Fruit fly (Drosophila melanogaster) whole organism, adult: ENCODE measurements around the gene Sfp24Ba.

Experiments used
- CG12768 ChIP-seq: fragments of 200-800 bp; sonication (Bioruptor generic); optimal IDR thresholded peaks from 2 replicates; lab custom pipeline; 2017; ENCODE audit warnings: missing biosample characterization, missing genetic modification characterization, mild to moderate bottlenecking, moderate library complexity, missing genetic modification reagents
- CG14711 ChIP-seq: fragments of 200-800 bp; sonication (Bioruptor generic); optimal IDR thresholded peaks from 2 replicates; lab custom pipeline; 2018; ENCODE audit warnings: missing biosample characterization, mild to moderate bottlenecking, missing genetic modification characterization, moderate library complexity
- CG33017 ChIP-seq: fragments of 200-800 bp; sonication (Bioruptor generic); optimal IDR thresholded peaks from 2 replicates; lab custom pipeline; 2018; ENCODE audit warnings: missing biosample characterization, mild to moderate bottlenecking, missing genetic modification characterization, moderate library complexity
- CG5204 ChIP-seq: fragments of 200-800 bp; sonication (Bioruptor generic); optimal IDR thresholded peaks from 2 replicates; lab custom pipeline; 2016; ENCODE audit warnings: missing biosample characterization, missing genetic modification characterization
- CG7101 ChIP-seq: fragments of 200-800 bp; sonication (Bioruptor generic); optimal IDR thresholded peaks from 2 replicates; lab custom pipeline; 2018; ENCODE audit warnings: missing biosample characterization, mild to moderate bottlenecking, missing genetic modification characterization, moderate library complexity
- Clk ChIP-seq: fragments of 200-800 bp; sonication (Bioruptor generic); optimal IDR thresholded peaks from 2 replicates; lab custom pipeline; 2017; ENCODE audit warnings: missing biosample characterization, missing genetic modification characterization
- bab1 ChIP-seq: fragments of 200-800 bp; sonication (Bioruptor generic); optimal IDR thresholded peaks from 3 replicates; lab custom pipeline; 2019; ENCODE audit warnings: missing biosample characterization, mild to moderate bottlenecking, missing genetic modification characterization, moderate library complexity
- cic ChIP-seq: fragments of 200-800 bp; sonication (Bioruptor generic); optimal IDR thresholded peaks from 2 replicates; lab custom pipeline; 2017; ENCODE audit warnings: missing biosample characterization, mild to moderate bottlenecking, missing genetic modification characterization, moderate library complexity
- cnc ChIP-seq, 2 experiments: fragments of >200 bp; optimal IDR thresholded peaks; 2 replicates each; lab custom pipeline; 2017
- kay ChIP-seq: fragments of 200-800 bp; sonication (Bioruptor generic); peaks from one replicate; lab custom pipeline; 2016; ENCODE audit warnings: missing biosample characterization, missing genetic modification characterization, borderline replicate concordance
- pad ChIP-seq: fragments of 200-800 bp; sonication (Bioruptor generic); optimal IDR thresholded peaks from 3 replicates; lab custom pipeline; 2017; ENCODE audit warnings: missing biosample characterization, missing genetic modification characterization, mild to moderate bottlenecking, moderate library complexity, missing genetic modification reagents
- tj ChIP-seq: fragments of 200-800 bp; sonication (Bioruptor generic); optimal IDR thresholded peaks from 3 replicates; lab custom pipeline; 2017; ENCODE audit warnings: missing biosample characterization, mild to moderate bottlenecking, missing genetic modification characterization, moderate library complexity
- toe ChIP-seq: fragments of 200-800 bp; sonication (Bioruptor generic); optimal IDR thresholded peaks from 2 replicates; lab custom pipeline; 2016; ENCODE audit warnings: missing biosample characterization, missing genetic modification characterization

- no peak for TF ChIP-seq bab1 (GFP tag; lab: Kevin White, UChicago)
- no peak for TF ChIP-seq CG7101
- no peak for TF ChIP-seq Clk
- no peak for TF ChIP-seq cnc (optimal IDR thresholded peaks at IDR 0.05; lab: Kevin White, UChicago)
- TF ChIP-seq CG33017 (tag; lab: Kevin White, UChicago), result no peak
- no peak for TF ChIP-seq toe (GFP tag; lab: Kevin White, UChicago)
- TF ChIP-seq CG14711 (tag; lab: Kevin White, UChicago), result no peak
- TF ChIP-seq kay (GFP tag; lab: Kevin White, UChicago), result no peak
- TF ChIP-seq cic, result no peak
- no peak for TF ChIP-seq pad (GFP tag; lab: Kevin White, UChicago)
- no peak for TF ChIP-seq CG5204
- no peak for TF ChIP-seq tj (GFP tag; lab: Kevin White, UChicago)
- no peak for TF ChIP-seq CG12768
Observed at dm6 chr2L:3699895-3700294, 31.5 kb upstream of the Sfp24Ba start, which contains the start of gene CG42465.
